Fruit fly (Drosophila melanogaster) whole organism, adult: ENCODE measurements around the gene CG4017.

ENCODE experiments used
- CG11617 ChIP-seq: fragments of 200-800 bp; sonication (Bioruptor generic); optimal IDR thresholded peaks from 2 replicates; lab custom pipeline; 2017; ENCODE audit warnings: mild to moderate bottlenecking, missing biosample characterization, missing genetic modification reagents, missing genetic modification characterization
- CG12768 ChIP-seq: fragments of 200-800 bp; sonication (Bioruptor generic); optimal IDR thresholded peaks from 2 replicates; lab custom pipeline; 2017; ENCODE audit warnings: missing biosample characterization, missing genetic modification characterization, mild to moderate bottlenecking, moderate library complexity, missing genetic modification reagents
- CG5204 ChIP-seq: fragments of 200-800 bp; sonication (Bioruptor generic); optimal IDR thresholded peaks from 2 replicates; lab custom pipeline; 2016; ENCODE audit warnings: missing biosample characterization, missing genetic modification characterization
- CG7045 ChIP-seq: fragments of 200-800 bp; sonication (Bioruptor generic); optimal IDR thresholded peaks from 2 replicates; lab custom pipeline; 2017; ENCODE audit warnings: missing biosample characterization, mild to moderate bottlenecking, missing genetic modification characterization
- CG7101 ChIP-seq: fragments of 200-800 bp; sonication (Bioruptor generic); optimal IDR thresholded peaks from 2 replicates; lab custom pipeline; 2018; ENCODE audit warnings: missing biosample characterization, mild to moderate bottlenecking, missing genetic modification characterization, moderate library complexity
- Clk ChIP-seq: fragments of 200-800 bp; sonication (Bioruptor generic); optimal IDR thresholded peaks from 2 replicates; lab custom pipeline; 2017; ENCODE audit warnings: missing biosample characterization, missing genetic modification characterization
- Crg-1 ChIP-seq: fragments of 200-800 bp; sonication (Bioruptor generic); optimal IDR thresholded peaks from 2 replicates; lab custom pipeline; 2016; ENCODE audit warnings: missing biosample characterization, missing genetic modification characterization
- Hr96 ChIP-seq: fragments of 200-800 bp; sonication (Bioruptor generic); optimal IDR thresholded peaks from 2 replicates; lab custom pipeline; 2016; ENCODE audit warnings: missing biosample characterization, missing genetic modification characterization
- Mnt ChIP-seq: fragments of 200-800 bp; sonication (Bioruptor generic); optimal IDR thresholded peaks from 2 replicates; lab custom pipeline; 2016; ENCODE audit warnings: missing biosample characterization, mild to moderate bottlenecking, missing genetic modification characterization
- cic ChIP-seq: fragments of 200-800 bp; sonication (Bioruptor generic); optimal IDR thresholded peaks from 2 replicates; lab custom pipeline; 2017; ENCODE audit warnings: missing biosample characterization, mild to moderate bottlenecking, missing genetic modification characterization, moderate library complexity
- kay ChIP-seq: fragments of 200-800 bp; sonication (Bioruptor generic); peaks from one replicate; lab custom pipeline; 2016; ENCODE audit warnings: missing biosample characterization, missing genetic modification characterization, borderline replicate concordance
- ovo ChIP-seq: fragments of 200-800 bp; sonication (Bioruptor generic); optimal IDR thresholded peaks from 2 replicates; lab custom pipeline; 2016; ENCODE audit warnings: missing biosample characterization, missing genetic modification characterization
- pad ChIP-seq: fragments of 200-800 bp; sonication (Bioruptor generic); optimal IDR thresholded peaks from 3 replicates; lab custom pipeline; 2017; ENCODE audit warnings: missing biosample characterization, missing genetic modification characterization, mild to moderate bottlenecking, moderate library complexity, missing genetic modification reagents

- TF ChIP-seq CG7101 (tag; lab: Kevin White, UChicago) (no peak), CG12768 (no peak), Clk (no peak), Crg-1 (GFP tag; lab: Kevin White, UChicago) (no peak), CG11617 (GFP tag; lab: Kevin White, UChicago) (no peak), pad (GFP tag; lab: Kevin White, UChicago) (no peak), CG5204 (GFP tag; lab: Kevin White, UChicago) (no peak), CG7045 (GFP tag; lab: Kevin White, UChicago) (no peak), Hr96 (GFP tag; lab: Kevin White, UChicago) (no peak), kay (GFP tag; lab: Kevin White, UChicago) (no peak), ovo (GFP tag; lab: Kevin White, UChicago) (no peak), cic (no peak), Mnt (GFP tag; lab: Kevin White, UChicago) (no peak)
Measured at dm6 chr2L:9739685-9740084, 27.2 kb upstream of the CG4017 start.
